Fruit fly (Drosophila melanogaster) whole organism: ENCODE data around the gene CG42820.

Experiments
- CG8478 ChIP-seq: fragments of >200 bp; optimal IDR thresholded peaks from 2 replicates; lab custom pipeline; 2018; ENCODE audit warnings: inconsistent platforms
- psq ChIP-seq: fragments of >200 bp; optimal IDR thresholded peaks from 2 replicates; lab custom pipeline; 2017

DNA sequence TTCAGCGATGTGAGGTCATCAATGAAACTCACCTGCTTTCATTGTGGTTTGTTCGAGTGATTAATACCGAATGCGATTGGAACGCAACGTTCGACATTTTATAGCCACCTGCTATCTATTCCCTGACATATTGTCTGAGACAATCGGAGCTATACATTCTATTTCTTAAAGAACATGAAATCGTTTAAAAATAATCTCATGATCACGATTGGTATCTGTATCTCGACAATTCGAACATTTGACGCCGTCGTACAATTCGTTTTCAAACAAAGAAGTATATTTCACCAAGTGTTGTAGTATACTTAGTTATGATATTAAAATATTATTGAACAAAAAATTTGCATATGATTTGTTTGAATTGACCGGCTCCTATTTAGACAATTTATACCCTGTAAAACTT is 2.6 kb upstream of the CG42820 start, which contains the start of gene Peritrophin-15b:
- TF ChIP-seq psq, result no peak
- no peak for TF ChIP-seq CG8478
